Worm (Caenorhabditis elegans) whole organism, L4/young adult: ENCODE measurements around the gene C04G6.6.

ENCODE experiments used
- W03F9.2 ChIP-seq: fragments of 150-350 bp; optimal IDR thresholded peaks from 2 replicates; lab custom pipeline; 2014; ENCODE audit warnings: missing biosample characterization, missing genetic modification characterization
- him-1 ChIP-seq: sonication (generic microtip); optimal IDR thresholded peaks from 2 replicates; lab custom pipeline; 2016; ENCODE audit warnings: missing genotype, missing genetic modification reagents, missing genetic modification characterization, missing compliant biosample characterization

DNA sequence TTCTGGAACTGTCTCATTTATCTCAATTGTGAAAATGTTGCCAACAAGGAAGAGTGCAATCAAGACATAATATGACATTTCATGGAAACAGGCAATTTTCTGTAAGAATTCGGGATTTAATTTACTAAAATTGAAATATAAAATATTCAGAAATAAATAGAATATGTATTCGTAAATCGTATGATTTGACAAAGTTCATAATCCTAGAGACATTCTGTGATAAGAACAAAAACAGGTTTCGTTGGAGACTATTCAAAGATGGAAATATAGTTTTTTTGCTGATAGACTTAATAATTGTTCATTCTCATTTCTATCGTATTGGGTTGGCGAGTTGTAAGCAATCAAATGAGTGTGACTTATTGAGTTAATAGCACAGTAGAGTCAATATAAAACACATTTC, 41.5 kb downstream of the C04G6.6 start, which contains the start of gene C27A2.12:
- TF ChIP-seq him-1 = no peak
- TF ChIP-seq W03F9.2 (tag; lab: Kevin White, UChicago) = no peak
